Worm (Caenorhabditis elegans) whole organism, L3 larva: ENCODE measurements around the gene F11D11.4.

Source experiments
- ama-1 ChIP-seq: fragments of 150-350 bp; optimal IDR thresholded peaks from 2 replicates; lab custom pipeline; 2018
- daf-12 ChIP-seq: fragments of 150-350 bp; optimal IDR thresholded peaks from 2 replicates; lab custom pipeline; 2014; ENCODE audit warnings: missing biosample characterization, missing genetic modification reagents, missing genetic modification characterization
- fos-1 ChIP-seq: fragments of 150-350 bp; optimal IDR thresholded peaks from 2 replicates; lab custom pipeline; 2014; ENCODE audit warnings: missing biosample characterization, missing genetic modification characterization
- lin-39 ChIP-seq: fragments of 150-350 bp; optimal IDR thresholded peaks from 2 replicates; lab custom pipeline; 2018; ENCODE audit warnings: missing biosample characterization, missing genetic modification reagents, missing genetic modification characterization
- pha-4 ChIP-seq: fragments of 150-350 bp; optimal IDR thresholded peaks from 2 replicates; lab custom pipeline; 2014; ENCODE audit warnings: missing biosample characterization, missing genetic modification reagents, missing genetic modification characterization
- unc-39 ChIP-seq: sonication (generic microtip); optimal IDR thresholded peaks from 4 replicates; lab custom pipeline; 2017; ENCODE audit warnings: missing biosample characterization, missing genetic modification characterization

DNA sequence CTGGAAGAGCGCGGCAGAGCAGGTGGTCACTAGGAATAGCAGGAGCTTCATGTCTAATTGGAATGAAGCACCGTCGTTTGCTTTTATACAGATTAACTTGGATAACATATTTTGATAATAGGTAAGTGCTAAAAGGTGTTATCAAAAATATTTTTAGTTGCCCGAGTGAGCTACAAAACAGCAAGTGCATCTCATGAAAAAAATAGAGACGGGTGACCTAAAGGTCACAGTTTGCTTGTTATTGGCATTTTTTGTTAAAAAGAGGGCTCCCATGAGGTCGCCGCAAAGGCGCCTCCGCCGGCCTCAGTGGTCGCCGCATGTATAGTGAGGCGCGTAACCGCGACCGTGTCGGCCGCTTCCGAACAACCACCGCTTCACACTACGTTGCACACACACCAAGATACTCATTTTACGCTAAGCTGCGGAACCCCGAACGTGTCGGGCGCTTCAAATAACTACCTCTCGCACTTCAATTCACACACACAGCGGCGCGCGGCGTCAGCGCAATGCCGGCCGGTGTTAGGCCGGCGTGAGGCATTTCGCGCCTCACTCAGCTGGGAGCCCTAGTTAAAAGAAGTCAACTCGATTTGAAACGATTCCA is 31.8 kb upstream of the F11D11.4 start, which contains the start of gene asp-19:
- TF ChIP-seq daf-12 (tag; lab: Kevin White, UChicago) (no peak), unc-39 (tag; lab: Kevin White, UChicago) (no peak), pha-4 (tag; lab: Kevin White, UChicago) (no peak), fos-1 (tag; lab: Kevin White, UChicago) (no peak), ama-1 (lab: Kevin White, UChicago) (no peak), lin-39 (tag; lab: Kevin White, UChicago) (no peak)
